Fruit fly (Drosophila melanogaster): ENCODE results near the gene CG5126.

CG5126 gene

dm6 chr2L:1169867-1170415 is 13.9 kb downstream of the CG5126 start, which contains the start of the genes CG31922 and Plap (continued):
- peak; percentile 94 for TF ChIP-seq Doc3 (GFP tag; IDR thresholded peaks at IDR 0.05; ENCODE audit: partially characterized antibody)
- TF ChIP-seq odd (GFP tag; optimal IDR thresholded peaks at IDR 0.05): no peak
- TF ChIP-seq cato (GFP tag; optimal IDR thresholded peaks at IDR 0.05; ENCODE audit: borderline replicate concordance): peak; percentile 52
- no peak for TF ChIP-seq CG17568 (GFP tag; optimal IDR thresholded peaks at IDR 0.05)
- TF ChIP-seq schlank (tag; optimal IDR thresholded peaks at IDR 0.05): no peak
- no peak for TF ChIP-seq Elba2 (GFP tag; optimal IDR thresholded peaks at IDR 0.05)
- TF ChIP-seq CG10654 (GFP tag; optimal IDR thresholded peaks at IDR 0.05): peak; percentile 50
- peak; percentile 79 for TF ChIP-seq HLH4C (GFP tag; IDR thresholded peaks at IDR 0.05; ENCODE audit: partially characterized antibody)
- 0 out of 2 replicates have a peak, but pooled peaks have one; percentile 26 for TF ChIP-seq Oaz (GFP tag; IDR thresholded peaks at IDR 0.05)
- no peak for TF ChIP-seq usp (GFP tag; optimal IDR thresholded peaks at IDR 0.05)
- peak; percentile 77; the same call in 2 of the 3 replicates for TF ChIP-seq CG6791 (GFP tag; IDR thresholded peaks at IDR 0.05; ENCODE audit: partially characterized antibody)
- TF ChIP-seq Scr (GFP tag; IDR thresholded peaks at IDR 0.05; ENCODE audit: partially characterized antibody): peak; percentile 96
- TF ChIP-seq gcm2 (GFP tag; optimal IDR thresholded peaks at IDR 0.05): no peak
- TF ChIP-seq Drgx (GFP tag; IDR thresholded peaks at IDR 0.05): no peak
- TF ChIP-seq CG2678 (tag; optimal IDR thresholded peaks at IDR 0.05): no peak
- TF ChIP-seq CG11085 (GFP tag; IDR thresholded peaks at IDR 0.05): 0 out of 2 replicates have a peak, but pooled peaks have one; percentile 17
- TF ChIP-seq CG15696 (tag; optimal IDR thresholded peaks at IDR 0.05): peak; percentile 69
- TF ChIP-seq Tbp (GFP tag; optimal IDR thresholded peaks at IDR 0.05): no peak
- TF ChIP-seq Deaf1 (tag; optimal IDR thresholded peaks at IDR 0.05): peak; percentile 41
- TF ChIP-seq cad (GFP tag; optimal IDR thresholded peaks at IDR 0.05): no peak
- peak; percentile 75 for TF ChIP-seq HLH54F (GFP tag; optimal IDR thresholded peaks at IDR 0.05)
- TF ChIP-seq CG11093 (GFP tag; IDR thresholded peaks at IDR 0.05): no peak
- peak; percentile 82 for TF ChIP-seq CG12659 (GFP tag; optimal IDR thresholded peaks at IDR 0.05)
- TF ChIP-seq NfI (GFP tag; optimal IDR thresholded peaks at IDR 0.05): peak; percentile 75
- TF ChIP-seq en (GFP tag; optimal IDR thresholded peaks at IDR 0.05): no peak
- TF ChIP-seq CG3726 (GFP tag; IDR thresholded peaks at IDR 0.05): no peak
- TF ChIP-seq CG17361 (GFP tag; IDR thresholded peaks at IDR 0.05): peak; percentile 77
- no peak for TF ChIP-seq CG14050 (GFP tag; IDR thresholded peaks at IDR 0.05)
- peak; percentile 54 for TF ChIP-seq CG10979 (tag; optimal IDR thresholded peaks at IDR 0.05)
- 0 out of 2 replicates have a peak, but pooled peaks have one; percentile 30 for TF ChIP-seq NFAT (GFP tag; IDR thresholded peaks at IDR 0.05)
- TF ChIP-seq E2f2 (GFP tag; IDR thresholded peaks at IDR 0.05): peak; percentile 59
- no peak for TF ChIP-seq dmrt99B (tag; optimal IDR thresholded peaks at IDR 0.05)
- peak; percentile 53 for TF ChIP-seq CG12299 (tag; optimal IDR thresholded peaks at IDR 0.05)
- TF ChIP-seq CG11398 (GFP tag; optimal IDR thresholded peaks at IDR 0.05): no peak
- 0 out of 2 replicates have a peak, but pooled peaks have one; percentile 37 for TF ChIP-seq CG6689 (GFP tag; IDR thresholded peaks at IDR 0.05)
- peak; percentile 7 for TF ChIP-seq repo (GFP tag; optimal IDR thresholded peaks at IDR 0.05)
- TF ChIP-seq CG7987 (GFP tag; optimal IDR thresholded peaks at IDR 0.05): no peak
- no peak for TF ChIP-seq ken (GFP tag; IDR thresholded peaks at IDR 0.05)
- peak; percentile 57 for TF ChIP-seq CG33213 (GFP tag; optimal IDR thresholded peaks at IDR 0.05)
- TF ChIP-seq ranshi (GFP tag; IDR thresholded peaks at IDR 0.05): no peak
- peak; percentile 63 for TF ChIP-seq CG16863 (GFP tag; optimal IDR thresholded peaks at IDR 0.05)
- peak; percentile 90 for TF ChIP-seq sna (GFP tag; IDR thresholded peaks at IDR 0.05; ENCODE audit: partially characterized antibody)
- TF ChIP-seq CG30403 (GFP tag; optimal IDR thresholded peaks at IDR 0.05): peak; percentile 87
- peak; percentile 65 for TF ChIP-seq az2 (GFP tag; optimal IDR thresholded peaks at IDR 0.05)
- TF ChIP-seq CG4730 (GFP tag; IDR thresholded peaks at IDR 0.05): 0 out of 2 replicates have a peak, but pooled peaks have one; percentile 25
- TF ChIP-seq CG1792 (GFP tag; optimal IDR thresholded peaks at IDR 0.05): peak; percentile 39
- TF ChIP-seq CG9437 (GFP tag; optimal IDR thresholded peaks at IDR 0.05): peak; percentile 55
- no peak for TF ChIP-seq prd (optimal IDR thresholded peaks at IDR 0.05)
- peak; percentile 74; the same call in 2 of the 3 replicates for TF ChIP-seq prd (GFP tag; IDR thresholded peaks at IDR 0.05)
- no peak for TF ChIP-seq btn (GFP tag; optimal IDR thresholded peaks at IDR 0.05)
- peak; percentile 26; the same call in 1 of the 2 replicates for TF ChIP-seq danr (GFP tag; IDR thresholded peaks at IDR 0.05)

Measured in whole organism, embryonic.